Worm (Caenorhabditis elegans) whole organism, L3 larva: ENCODE measurements around the gene F13E9.11.

Experiments used
- aly-2 ChIP-seq: fragments of 150-350 bp; optimal IDR thresholded peaks from 2 replicates; lab custom pipeline; 2014; ENCODE audit warnings: missing biosample characterization, missing genetic modification characterization
- ceh-16 ChIP-seq: sonication (generic microtip); optimal IDR thresholded peaks from 2 replicates; lab custom pipeline; 2017; ENCODE audit warnings: missing biosample characterization, missing genetic modification characterization
- egl-5 ChIP-seq: fragments of 150-350 bp; optimal IDR thresholded peaks from 2 replicates; lab custom pipeline; 2017; ENCODE audit warnings: missing biosample characterization, missing genetic modification reagents, missing genetic modification characterization, inconsistent platforms
- lin-15B ChIP-seq: fragments of 150-350 bp; optimal IDR thresholded peaks from 2 replicates; lab custom pipeline; 2014; ENCODE audit warnings: missing biosample characterization, missing genetic modification characterization
- lin-39 ChIP-seq: fragments of 150-350 bp; optimal IDR thresholded peaks from 2 replicates; lab custom pipeline; 2018; ENCODE audit warnings: missing biosample characterization, missing genetic modification reagents, missing genetic modification characterization
- nfya-1 ChIP-seq: sonication (generic microtip); optimal IDR thresholded peaks from 2 replicates; lab custom pipeline; 2017; ENCODE audit warnings: missing genetic modification characterization, mild to moderate bottlenecking, missing compliant biosample characterization, antibody characterized with exemption, moderate library complexity; ENCODE audit not compliant: insufficient read depth
- nhr-11 ChIP-seq: fragments of 150-350 bp; optimal IDR thresholded peaks from 2 replicates; lab custom pipeline; 2014; ENCODE audit warnings: missing biosample characterization, missing genetic modification characterization
- nhr-237 ChIP-seq: fragments of 150-350 bp; optimal IDR thresholded peaks from 2 replicates; lab custom pipeline; 2014; ENCODE audit warnings: missing biosample characterization, missing genetic modification characterization
- nhr-25 ChIP-seq: sonication (generic microtip); optimal IDR thresholded peaks from 2 replicates; lab custom pipeline; 2017; ENCODE audit warnings: missing biosample characterization, missing genetic modification characterization
- nhr-28 ChIP-seq: fragments of 150-350 bp; optimal IDR thresholded peaks from 2 replicates; lab custom pipeline; 2014; ENCODE audit warnings: missing biosample characterization, missing genetic modification characterization
- sea-2 ChIP-seq: fragments of 150-350 bp; sonication (generic microtip); optimal IDR thresholded peaks from 4 replicates; lab custom pipeline; 2014; ENCODE audit warnings: missing biosample characterization, missing genetic modification reagents, missing genetic modification characterization
- skn-1 ChIP-seq: fragments of 150-350 bp; optimal IDR thresholded peaks from 2 replicates; lab custom pipeline; 2014; ENCODE audit warnings: missing biosample characterization, missing genetic modification characterization
- unc-62 ChIP-seq: fragments of 150-350 bp; sonication (generic microtip); optimal IDR thresholded peaks from 4 replicates; lab custom pipeline; 2014; ENCODE audit warnings: missing biosample characterization, missing genetic modification reagents, missing genetic modification characterization

DNA sequence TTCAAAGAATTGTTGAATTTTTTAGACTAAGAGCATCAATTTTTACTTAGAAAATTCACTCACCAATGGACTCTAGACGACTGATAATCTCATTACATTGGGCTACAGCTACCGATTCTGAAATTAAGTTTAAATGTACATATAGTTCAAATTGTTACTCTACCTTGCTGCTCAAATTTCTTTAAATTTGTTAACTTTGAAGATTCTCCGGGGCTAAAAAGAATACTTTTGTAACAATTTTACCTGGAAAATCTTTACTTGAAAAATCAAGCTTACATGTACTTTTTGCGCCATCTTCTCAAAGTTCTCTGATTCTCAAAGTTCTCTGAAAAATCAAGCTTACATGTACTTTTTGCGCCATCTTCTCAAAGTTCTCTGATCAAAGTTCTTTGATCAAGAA, 10.6 kb upstream of the F13E9.11 start, which contains the start of gene sdz-13:
- TF ChIP-seq lin-39 (tag; lab: Kevin White, UChicago) (no peak), aly-2 (tag; lab: Kevin White, UChicago) (no peak), lin-15B (tag; lab: Kevin White, UChicago) (no peak), nfya-1 (tag; lab: Kevin White, UChicago) (no peak), ceh-16 (tag; lab: Kevin White, UChicago) (no peak), unc-62 (GFP tag; lab: Kevin White, UChicago) (no peak), egl-5 (no peak), nhr-28 (tag; lab: Kevin White, UChicago) (no peak), skn-1 (tag; lab: Kevin White, UChicago) (no peak), nhr-11 (tag; lab: Kevin White, UChicago) (no peak), nhr-25 (no peak), nhr-237 (no peak), sea-2 (GFP tag; lab: Kevin White, UChicago) (no peak)
